Fruit fly (Drosophila melanogaster) whole organism, prepupa: ENCODE data around the gene CG42538.

ENCODE experiments used
- Blimp-1 ChIP-seq: fragments of 200-800 bp; sonication (Bioruptor generic); optimal IDR thresholded peaks from 3 replicates; lab custom pipeline; 2017; ENCODE audit warnings: missing biosample characterization, missing genetic modification characterization, mild to moderate bottlenecking, moderate library complexity, missing genetic modification reagents
- CG10669 ChIP-seq: fragments of 200-800 bp; sonication (Bioruptor generic); optimal IDR thresholded peaks from 3 replicates; lab custom pipeline; 2018; ENCODE audit warnings: missing biosample characterization, mild to moderate bottlenecking, missing genetic modification characterization, moderate library complexity
- CG11294 ChIP-seq: fragments of 200-800 bp; sonication (Bioruptor generic); IDR thresholded peaks from 2 replicates; pipeline ENCODE4 v1.3.6; 2022; ENCODE audit warnings: missing biosample characterization, missing genetic modification characterization
- CG11762 ChIP-seq: fragments of 200-800 bp; sonication (Bioruptor generic); optimal IDR thresholded peaks from 3 replicates; lab custom pipeline; 2016; ENCODE audit warnings: missing biosample characterization, missing genetic modification characterization; ENCODE audit not compliant: insufficient read depth
- CG11902 ChIP-seq: fragments of 200-800 bp; sonication (Bioruptor generic); optimal IDR thresholded peaks from 3 replicates; lab custom pipeline; 2016; ENCODE audit warnings: missing biosample characterization, missing genetic modification characterization
- CG15336 ChIP-seq: fragments of 200-800 bp; sonication (Bioruptor generic); IDR thresholded peaks from 2 replicates; pipeline ENCODE4 v1.3.6; 2022; ENCODE audit warnings: missing biosample characterization, missing genetic modification characterization
- CG1621 ChIP-seq: fragments of 200-800 bp; sonication (Bioruptor generic); optimal IDR thresholded peaks from 3 replicates; lab custom pipeline; 2018; ENCODE audit warnings: missing biosample characterization, mild to moderate bottlenecking, missing genetic modification characterization
- CG3032 ChIP-seq: fragments of 200-800 bp; optimal IDR thresholded peaks from 2 replicates; lab custom pipeline; 2019; ENCODE audit warnings: missing biosample characterization, mild to moderate bottlenecking, missing genetic modification characterization, moderate library complexity
- CG31627 ChIP-seq: fragments of 200-800 bp; sonication (Bioruptor generic); optimal IDR thresholded peaks from 3 replicates; lab custom pipeline; 2016; ENCODE audit warnings: missing biosample characterization, missing genetic modification characterization
- CG32006 ChIP-seq: fragments of 200-800 bp; sonication (Bioruptor generic); optimal IDR thresholded peaks from 3 replicates; lab custom pipeline; 2017; ENCODE audit warnings: missing biosample characterization, mild to moderate bottlenecking, missing genetic modification characterization
- CG34406 ChIP-seq: fragments of 200-800 bp; sonication (Bioruptor generic); optimal IDR thresholded peaks from 3 replicates; lab custom pipeline; 2016; ENCODE audit warnings: missing biosample characterization, missing genetic modification characterization
- CG3919 ChIP-seq: fragments of 200-800 bp; sonication (Bioruptor generic); optimal IDR thresholded peaks from 3 replicates; lab custom pipeline; 2016; ENCODE audit warnings: missing biosample characterization, missing genetic modification characterization
- CG4318 ChIP-seq: fragments of 200-800 bp; sonication (Bioruptor generic); optimal IDR thresholded peaks from 3 replicates; lab custom pipeline; 2017; ENCODE audit warnings: missing biosample characterization, mild to moderate bottlenecking, missing genetic modification characterization
- CG6276 ChIP-seq: fragments of 200-800 bp; sonication (Bioruptor generic); optimal IDR thresholded peaks from 2 replicates; lab custom pipeline; 2017; ENCODE audit warnings: missing biosample characterization, mild to moderate bottlenecking, missing genetic modification characterization
- CG6792 ChIP-seq: fragments of 200-800 bp; sonication (Bioruptor generic); optimal IDR thresholded peaks from 3 replicates; lab custom pipeline; 2016; ENCODE audit warnings: missing biosample characterization, missing genetic modification characterization
- CG6854 ChIP-seq: fragments of 200-800 bp; sonication (Bioruptor generic); optimal IDR thresholded peaks from 2 replicates; lab custom pipeline; 2017; ENCODE audit warnings: missing biosample characterization, mild to moderate bottlenecking, missing genetic modification characterization
- CG7368 ChIP-seq: fragments of 200-800 bp; sonication (Bioruptor generic); optimal IDR thresholded peaks from 3 replicates; lab custom pipeline; 2016; ENCODE audit warnings: missing biosample characterization, missing genetic modification characterization
- CG8119 ChIP-seq: fragments of 200-800 bp; sonication (Bioruptor generic); IDR thresholded peaks from 3 replicates; pipeline ENCODE4 v1.3.6; 2022; ENCODE audit warnings: missing biosample characterization, missing genetic modification characterization
- CG8319 ChIP-seq: fragments of 200-800 bp; sonication (Bioruptor generic); optimal IDR thresholded peaks from 3 replicates; lab custom pipeline; 2016; ENCODE audit warnings: missing biosample characterization, missing genetic modification characterization
- CG9139 ChIP-seq: fragments of 200-800 bp; sonication (Bioruptor generic); optimal IDR thresholded peaks from 3 replicates; lab custom pipeline; 2017; ENCODE audit warnings: missing biosample characterization, mild to moderate bottlenecking, missing genetic modification characterization
- Eip78C ChIP-seq: fragments of 200-800 bp; sonication (Bioruptor generic); peaks from one replicate; lab custom pipeline; 2016; ENCODE audit warnings: missing biosample characterization, missing genetic modification characterization
- Eip93F ChIP-seq: fragments of 200-800 bp; sonication (Bioruptor generic); optimal IDR thresholded peaks from 2 replicates; lab custom pipeline; 2016; ENCODE audit warnings: missing biosample characterization, mild to moderate bottlenecking, missing genetic modification characterization
- Ets21C ChIP-seq: fragments of 200-800 bp; sonication (Bioruptor generic); optimal IDR thresholded peaks from 3 replicates; lab custom pipeline; 2016; ENCODE audit warnings: missing biosample characterization, missing genetic modification characterization
- Hr39 ChIP-seq: fragments of 200-800 bp; sonication (Bioruptor generic); optimal IDR thresholded peaks from 2 replicates; lab custom pipeline; 2016; ENCODE audit warnings: missing biosample characterization, missing genetic modification characterization
- Hr4 ChIP-seq: fragments of 200-800 bp; sonication (Bioruptor generic); optimal IDR thresholded peaks from 3 replicates; lab custom pipeline; 2016; ENCODE audit warnings: missing biosample characterization, missing genetic modification characterization
- Lpt ChIP-seq: fragments of 200-800 bp; sonication (Bioruptor generic); optimal IDR thresholded peaks from 3 replicates; lab custom pipeline; 2016; ENCODE audit warnings: missing biosample characterization, missing genetic modification characterization
- Met ChIP-seq: fragments of 200-800 bp; sonication (Bioruptor generic); optimal IDR thresholded peaks from 3 replicates; lab custom pipeline; 2016; ENCODE audit warnings: missing biosample characterization, missing genetic modification characterization
- Sox102F ChIP-seq: fragments of 200-800 bp; sonication (Bioruptor generic); optimal IDR thresholded peaks from 2 replicates; lab custom pipeline; 2016; ENCODE audit warnings: missing biosample characterization, mild to moderate bottlenecking, missing genetic modification characterization
- Sox14 ChIP-seq: fragments of 200-800 bp; sonication (Bioruptor generic); optimal IDR thresholded peaks from 3 replicates; lab custom pipeline; 2016; ENCODE audit warnings: missing biosample characterization, missing genetic modification characterization
- Sox15 ChIP-seq: fragments of 200-800 bp; sonication (Bioruptor generic); optimal IDR thresholded peaks from 3 replicates; lab custom pipeline; 2016; ENCODE audit warnings: missing biosample characterization, missing genetic modification characterization
- achi ChIP-seq: fragments of 200-800 bp; sonication (Bioruptor generic); optimal IDR thresholded peaks from 3 replicates; lab custom pipeline; 2016; ENCODE audit warnings: missing biosample characterization, missing genetic modification characterization
- acj6 ChIP-seq: fragments of 200-800 bp; sonication (Bioruptor generic); optimal IDR thresholded peaks from 3 replicates; lab custom pipeline; 2016; ENCODE audit warnings: missing biosample characterization, missing genetic modification characterization
- cyc ChIP-seq: fragments of 200-800 bp; sonication (Bioruptor generic); optimal IDR thresholded peaks from 3 replicates; lab custom pipeline; 2016; ENCODE audit warnings: missing biosample characterization, missing genetic modification characterization
- dac ChIP-seq: fragments of 200-800 bp; sonication (Bioruptor generic); optimal IDR thresholded peaks from 2 replicates; lab custom pipeline; 2017; ENCODE audit warnings: missing biosample characterization, mild to moderate bottlenecking, missing genetic modification characterization
- dsx ChIP-seq: fragments of 200-800 bp; optimal IDR thresholded peaks from 3 replicates; lab custom pipeline; 2019; ENCODE audit warnings: missing biosample characterization, mild to moderate bottlenecking, missing genetic modification characterization, moderate library complexity; ENCODE audit not compliant: poor library complexity, severe bottlenecking
- eg ChIP-seq: fragments of 200-800 bp; sonication (Bioruptor generic); IDR thresholded peaks from 3 replicates; pipeline ENCODE4 v1.3.6; 2022; ENCODE audit warnings: missing biosample characterization, missing genetic modification characterization
- esn ChIP-seq: fragments of 200-800 bp; sonication (Bioruptor generic); optimal IDR thresholded peaks from 2 replicates; lab custom pipeline; 2016; ENCODE audit warnings: missing biosample characterization, mild to moderate bottlenecking, missing genetic modification characterization, moderate library complexity
- fd59A ChIP-seq: fragments of 200-800 bp; sonication (Bioruptor generic); optimal IDR thresholded peaks from 2 replicates; lab custom pipeline; 2017; ENCODE audit warnings: missing biosample characterization, mild to moderate bottlenecking, missing genetic modification characterization, missing genetic modification reagents
- fd85E ChIP-seq: fragments of 200-800 bp; sonication (Bioruptor generic); optimal IDR thresholded peaks from 3 replicates; lab custom pipeline; 2016; ENCODE audit warnings: missing biosample characterization, missing genetic modification characterization
- lz ChIP-seq: fragments of 200-800 bp; sonication (Bioruptor generic); optimal IDR thresholded peaks from 3 replicates; lab custom pipeline; 2016; ENCODE audit warnings: missing biosample characterization, missing genetic modification characterization
- net ChIP-seq: fragments of 200-800 bp; sonication (Bioruptor generic); optimal IDR thresholded peaks from 3 replicates; lab custom pipeline; 2016; ENCODE audit warnings: missing biosample characterization, missing genetic modification characterization
- pdm3 ChIP-seq: fragments of 200-800 bp; sonication (Bioruptor generic); optimal IDR thresholded peaks from 3 replicates; lab custom pipeline; 2016; ENCODE audit warnings: missing biosample characterization, missing genetic modification characterization
- salr ChIP-seq, 2 experiments: fragments of 200-800 bp; sonication (Bioruptor generic); optimal IDR thresholded peaks; 3 replicates each; lab custom pipeline; 2016 to 2018; ENCODE audit warnings: missing biosample characterization in 2 of 2, missing genetic modification characterization in 2 of 2, mild to moderate bottlenecking in 1 of 2
- spab ChIP-seq: fragments of 200-800 bp; sonication (Bioruptor generic); optimal IDR thresholded peaks from 2 replicates; lab custom pipeline; 2017; ENCODE audit warnings: missing biosample characterization, mild to moderate bottlenecking, missing genetic modification characterization, missing genetic modification reagents
- svp ChIP-seq: fragments of 200-800 bp; sonication (Bioruptor generic); peaks from one replicate; lab custom pipeline; 2016; ENCODE audit warnings: missing biosample characterization, missing genetic modification characterization
- topi ChIP-seq: fragments of 200-800 bp; sonication (Bioruptor generic); optimal IDR thresholded peaks from 3 replicates; lab custom pipeline; 2016; ENCODE audit warnings: missing biosample characterization, missing genetic modification characterization
- vri ChIP-seq: fragments of 200-800 bp; sonication (Bioruptor generic); optimal IDR thresholded peaks from 3 replicates; lab custom pipeline; 2016; ENCODE audit warnings: missing biosample characterization, mild to moderate bottlenecking, missing genetic modification characterization

Gene CG42538

DNA sequence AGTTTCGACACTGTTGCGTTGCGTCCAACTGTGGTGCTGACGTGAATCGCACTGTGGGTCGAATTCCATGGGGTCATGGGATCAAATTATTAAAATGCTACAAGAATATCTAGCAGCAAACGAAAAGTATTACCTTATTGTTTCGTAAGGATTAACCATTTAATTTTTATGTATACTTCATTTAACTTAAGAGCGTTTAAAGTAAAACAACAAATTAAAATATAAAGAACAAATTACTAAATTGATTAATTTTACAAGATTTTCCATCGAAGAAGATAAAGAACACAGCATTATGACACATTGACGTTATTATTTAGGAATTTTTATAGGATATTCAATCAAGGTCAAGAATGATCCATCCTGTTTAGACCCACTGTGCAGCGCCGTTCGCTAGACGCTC is 19.8 kb downstream of the CG42538 start (continued):
- TF ChIP-seq Lpt (GFP tag; lab: Kevin White, UChicago), result peak; percentile 1
- peak; percentile 9 for TF ChIP-seq CG4318
- TF ChIP-seq fd85E (GFP tag; lab: Kevin White, UChicago), result no peak
- peak; percentile 71 for TF ChIP-seq Eip78C (GFP tag; lab: Kevin White, UChicago)
- TF ChIP-seq net, result peak; percentile 49
- peak; percentile 34 for TF ChIP-seq pdm3 (GFP tag; lab: Kevin White, UChicago)
- TF ChIP-seq CG1621 (tag; lab: Kevin White, UChicago), result no peak
- TF ChIP-seq Sox15 (GFP tag; lab: Kevin White, UChicago), result peak; percentile 6
- TF ChIP-seq achi, result peak; percentile 40
- TF ChIP-seq Hr39, result peak; percentile 16
- 0 out of 3 replicates have a peak, but pooled peaks have one; percentile 48 for TF ChIP-seq eg (GFP tag; lab: Robert Waterston, UW)
- no peak for TF ChIP-seq CG6792 (GFP tag; lab: Kevin White, UChicago)
- TF ChIP-seq, all 60 proteins: peak for 26

DNA sequence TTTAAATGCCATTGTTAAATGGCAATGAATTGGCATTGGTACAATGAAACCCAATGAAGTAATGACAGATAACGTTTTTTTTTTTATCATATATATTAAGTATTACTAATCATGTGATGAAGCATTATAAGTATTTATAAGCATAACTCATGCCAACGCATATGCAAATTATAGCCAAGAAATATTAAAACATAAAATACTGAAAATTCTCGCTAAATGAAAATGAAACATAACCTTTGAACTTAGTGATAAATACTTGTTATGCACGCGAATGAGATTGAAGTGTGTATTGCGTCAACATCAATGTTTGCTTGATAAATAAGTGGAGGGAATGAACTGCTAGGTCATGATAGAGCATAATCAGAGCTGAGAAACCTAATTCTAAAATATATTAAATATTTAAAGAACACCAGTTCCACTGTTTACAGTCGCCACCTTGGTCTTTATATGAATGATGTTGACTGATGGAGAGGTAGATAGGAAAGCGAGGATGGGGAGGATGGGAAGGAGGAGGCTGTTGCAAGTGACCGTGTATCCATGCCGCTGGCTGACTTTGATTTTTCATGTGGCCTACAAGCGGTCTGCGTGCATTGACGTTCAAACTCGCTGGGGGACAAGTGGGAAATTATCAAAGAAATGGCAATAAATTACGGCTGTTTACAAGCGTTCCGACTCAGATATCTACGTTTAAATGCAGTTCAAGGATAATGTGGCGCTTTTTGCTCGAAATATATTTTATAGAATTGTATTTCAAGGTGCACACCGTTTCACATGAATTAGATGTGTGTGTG is 22.0 kb downstream of the CG42538 start:
- no peak for TF ChIP-seq Ets21C (GFP tag; lab: Kevin White, UChicago)
- no peak for TF ChIP-seq topi
- TF ChIP-seq salr (GFP tag; optimal IDR thresholded peaks at IDR 0.05; lab: Kevin White, UChicago), result peak in 1 of 2 experiments; percentile 17
- TF ChIP-seq CG11294 (GFP tag; lab: Robert Waterston, UW), result no peak
- TF ChIP-seq dsx (GFP tag; lab: Kevin White, UChicago), result no peak
- TF ChIP-seq CG9139 (GFP tag; lab: Kevin White, UChicago), result no peak
- TF ChIP-seq dac, result no peak
- TF ChIP-seq acj6, result no peak
- TF ChIP-seq CG7368 (GFP tag; lab: Kevin White, UChicago), result no peak
- TF ChIP-seq CG11762 (GFP tag; lab: Kevin White, UChicago), result no peak
- TF ChIP-seq lz (GFP tag; lab: Kevin White, UChicago), result no peak
- no peak for TF ChIP-seq CG3919
- no peak for TF ChIP-seq fd59A (GFP tag; lab: Kevin White, UChicago)
- no peak for TF ChIP-seq achi
- no peak for TF ChIP-seq CG3032
- TF ChIP-seq esn, result no peak
- TF ChIP-seq cyc (GFP tag; lab: Kevin White, UChicago), result no peak
- TF ChIP-seq CG11902 (GFP tag; lab: Kevin White, UChicago), result no peak
- TF ChIP-seq Lpt (GFP tag; lab: Kevin White, UChicago), result no peak
- no peak for TF ChIP-seq CG31627 (GFP tag; lab: Kevin White, UChicago)
- TF ChIP-seq Sox14 (GFP tag; lab: Kevin White, UChicago), result no peak
- peak; percentile 12 for TF ChIP-seq CG32006 (GFP tag; lab: Kevin White, UChicago)
- no peak for TF ChIP-seq CG4318
- TF ChIP-seq Blimp-1 (GFP tag; lab: Kevin White, UChicago), result no peak
- TF ChIP-seq pdm3 (GFP tag; lab: Kevin White, UChicago), result no peak
- no peak for TF ChIP-seq CG10669 (GFP tag; lab: Kevin White, UChicago)
- peak; percentile 54 for TF ChIP-seq Eip78C (GFP tag; lab: Kevin White, UChicago)
- TF ChIP-seq vri (GFP tag; lab: Kevin White, UChicago), result no peak
- TF ChIP-seq CG6854, result no peak
- TF ChIP-seq CG6792 (GFP tag; lab: Kevin White, UChicago), result no peak
- no peak for TF ChIP-seq CG1621 (tag; lab: Kevin White, UChicago)
- TF ChIP-seq Hr39, result no peak
- TF ChIP-seq CG6276 (GFP tag; lab: Kevin White, UChicago), result peak; percentile 23
- no peak for TF ChIP-seq CG34406
- TF ChIP-seq CG15336, result no peak
- no peak for TF ChIP-seq spab (GFP tag; lab: Kevin White, UChicago)
- TF ChIP-seq Sox102F (GFP tag; lab: Kevin White, UChicago), result no peak
- TF ChIP-seq Hr4 (GFP tag; lab: Kevin White, UChicago), result no peak
- TF ChIP-seq net, result peak; percentile 28
- TF ChIP-seq Eip93F, result no peak
- no peak for TF ChIP-seq CG8119
- no peak for TF ChIP-seq Sox15 (GFP tag; lab: Kevin White, UChicago)
- TF ChIP-seq Met (GFP tag; lab: Kevin White, UChicago), result no peak
- no peak for TF ChIP-seq CG8319
- TF ChIP-seq svp (GFP tag; lab: Kevin White, UChicago), result peak; percentile 61
